Worm (Caenorhabditis elegans) whole organism, mixed stage, embryonic: ENCODE measurements around the gene R10E12.2.
A peak's percentile ranks its signal among the peaks of the same experiment; 100 is the strongest.

ENCODE experiments used
- M03D4.4 ChIP-seq: sonication (generic microtip); optimal IDR thresholded peaks from 2 replicates; lab custom pipeline; 2017; ENCODE audit warnings: mild to moderate bottlenecking, missing genetic modification characterization, missing compliant biosample characterization
- bed-3 ChIP-seq: fragments of 200-800 bp; sonication (Bioruptor generic); optimal IDR thresholded peaks from 3 replicates; lab custom pipeline; 2018; ENCODE audit warnings: mild to moderate bottlenecking, missing genetic modification characterization, moderate library complexity, missing compliant biosample characterization
- blmp-1 ChIP-seq: fragments of 150-350 bp; optimal IDR thresholded peaks from 2 replicates; lab custom pipeline; 2014; ENCODE audit warnings: missing biosample characterization, missing genetic modification characterization
- ceh-39 ChIP-seq: fragments of 150-350 bp; optimal IDR thresholded peaks from 2 replicates; lab custom pipeline; 2014; ENCODE audit warnings: missing biosample characterization, missing genetic modification characterization
- ceh-43 ChIP-seq: fragments of 200-800 bp; sonication (Bioruptor generic); optimal IDR thresholded peaks from 2 replicates; lab custom pipeline; 2018; ENCODE audit warnings: mild to moderate bottlenecking, missing genetic modification characterization, moderate library complexity, missing compliant biosample characterization
- ceh-83 ChIP-seq: fragments of 200-800 bp; sonication (Bioruptor generic); optimal IDR thresholded peaks from 2 replicates; lab custom pipeline; 2018; ENCODE audit warnings: mild to moderate bottlenecking, missing genetic modification characterization, missing compliant biosample characterization
- ces-1 ChIP-seq: fragments of 150-350 bp; optimal IDR thresholded peaks from 2 replicates; lab custom pipeline; 2014; ENCODE audit warnings: missing biosample characterization, missing genetic modification reagents, missing genetic modification characterization
- cnd-1 ChIP-seq: fragments of 200-800 bp; sonication (Bioruptor generic); optimal IDR thresholded peaks from 2 replicates; lab custom pipeline; 2018; ENCODE audit warnings: mild to moderate bottlenecking, missing genetic modification characterization, missing compliant biosample characterization
- drap-1 ChIP-seq: fragments of 200-800 bp; sonication (Bioruptor generic); optimal IDR thresholded peaks from 3 replicates; lab custom pipeline; 2018; ENCODE audit warnings: mild to moderate bottlenecking, missing genetic modification characterization, missing compliant biosample characterization
- elt-1 ChIP-seq: sonication (generic microtip); optimal IDR thresholded peaks from 2 replicates; lab custom pipeline; 2017; ENCODE audit warnings: missing genetic modification characterization, mild to moderate bottlenecking, missing compliant biosample characterization, antibody characterized with exemption, moderate library complexity, borderline replicate concordance; ENCODE audit not compliant: insufficient read depth
- elt-3 ChIP-seq: fragments of 150-350 bp; optimal IDR thresholded peaks from 2 replicates; lab custom pipeline; 2014; ENCODE audit warnings: missing biosample characterization, missing genetic modification characterization
- flh-1 ChIP-seq: fragments of 200-800 bp; sonication (Bioruptor generic); optimal IDR thresholded peaks from 2 replicates; lab custom pipeline; 2018; ENCODE audit warnings: mild to moderate bottlenecking, missing genetic modification characterization, moderate library complexity, missing compliant biosample characterization
- ham-2 ChIP-seq: fragments of 200-800 bp; sonication (Bioruptor generic); optimal IDR thresholded peaks from 2 replicates; lab custom pipeline; 2018; ENCODE audit warnings: mild to moderate bottlenecking, missing genetic modification characterization, missing compliant biosample characterization
- hlh-1 ChIP-seq: fragments of 150-350 bp; optimal IDR thresholded peaks from 2 replicates; lab custom pipeline; 2014; ENCODE audit warnings: missing biosample characterization, missing genetic modification reagents, missing genetic modification characterization
- lin-13 ChIP-seq: fragments of 150-350 bp; optimal IDR thresholded peaks from 2 replicates; lab custom pipeline; 2014; ENCODE audit warnings: missing biosample characterization, missing genetic modification characterization
- lin-32 ChIP-seq: fragments of 200-800 bp; sonication (Bioruptor generic); optimal IDR thresholded peaks from 2 replicates; lab custom pipeline; 2018; ENCODE audit warnings: mild to moderate bottlenecking, missing genetic modification characterization, missing compliant biosample characterization
- lsy-2 ChIP-seq: fragments of 150-350 bp; optimal IDR thresholded peaks from 2 replicates; lab custom pipeline; 2014; ENCODE audit warnings: missing biosample characterization, missing genetic modification characterization
- mab-5 ChIP-seq: fragments of 150-350 bp; optimal IDR thresholded peaks from 2 replicates; lab custom pipeline; 2014; ENCODE audit warnings: missing biosample characterization, missing genetic modification characterization
- mls-2 ChIP-seq: sonication (generic microtip); optimal IDR thresholded peaks from 2 replicates; lab custom pipeline; 2016; ENCODE audit warnings: mild to moderate bottlenecking, missing genetic modification characterization, moderate library complexity, missing compliant biosample characterization
- nhr-12 ChIP-seq: fragments of 150-350 bp; optimal IDR thresholded peaks from 2 replicates; lab custom pipeline; 2014; ENCODE audit warnings: missing biosample characterization, missing genetic modification characterization
- nhr-2 ChIP-seq: fragments of 150-350 bp; optimal IDR thresholded peaks from 2 replicates; lab custom pipeline; 2014; ENCODE audit warnings: missing biosample characterization, missing genetic modification characterization
- nhr-237 ChIP-seq: fragments of 150-350 bp; optimal IDR thresholded peaks from 2 replicates; lab custom pipeline; 2014; ENCODE audit warnings: missing biosample characterization, missing genetic modification characterization
- nhr-28 ChIP-seq: fragments of 150-350 bp; optimal IDR thresholded peaks from 2 replicates; lab custom pipeline; 2014; ENCODE audit warnings: missing biosample characterization, missing genetic modification characterization
- nhr-76 ChIP-seq: sonication (generic microtip); optimal IDR thresholded peaks from 2 replicates; lab custom pipeline; 2017; ENCODE audit warnings: missing biosample characterization, missing genetic modification characterization
- pha-4 ChIP-seq: fragments of 150-350 bp; optimal IDR thresholded peaks from 2 replicates; lab custom pipeline; 2018; ENCODE audit warnings: missing biosample characterization, missing genetic modification reagents, missing genetic modification characterization
- snpc-4 ChIP-seq: fragments of 150-350 bp; optimal IDR thresholded peaks from 2 replicates; lab custom pipeline; 2014; ENCODE audit warnings: missing biosample characterization, missing genetic modification characterization
- tbx-8 ChIP-seq: fragments of 200-800 bp; sonication (Bioruptor generic); optimal IDR thresholded peaks from 2 replicates; lab custom pipeline; 2018; ENCODE audit warnings: mild to moderate bottlenecking, missing genetic modification characterization, moderate library complexity, missing compliant biosample characterization
- unc-120 ChIP-seq: sonication (generic microtip); optimal IDR thresholded peaks from 2 replicates; lab custom pipeline; 2017; ENCODE audit warnings: missing genetic modification characterization, missing compliant biosample characterization; ENCODE audit not compliant: poor library complexity, severe bottlenecking
- unc-39 ChIP-seq: fragments of 150-350 bp; optimal IDR thresholded peaks from 2 replicates; lab custom pipeline; 2014; ENCODE audit warnings: missing biosample characterization, missing genetic modification characterization
- unc-62 ChIP-seq: fragments of 150-350 bp; optimal IDR thresholded peaks from 2 replicates; lab custom pipeline; 2014; ENCODE audit warnings: missing biosample characterization, missing genetic modification reagents, missing genetic modification characterization
- zip-8 ChIP-seq: fragments of 150-350 bp; optimal IDR thresholded peaks from 2 replicates; lab custom pipeline; 2014; ENCODE audit warnings: missing biosample characterization, missing genetic modification characterization
- ztf-11 ChIP-seq: fragments of 150-350 bp; optimal IDR thresholded peaks from 2 replicates; lab custom pipeline; 2014; ENCODE audit warnings: missing biosample characterization, missing genetic modification characterization

Gene R10E12.2

ce11 chrIII:9986827-9987429, 13.3 kb upstream of the R10E12.2 start, which contains the start of gene C05B5.12:
Gene C05B5.12 (plus strand): TSS chrIII:9987379.
- TF ChIP-seq flh-1 (GFP tag; lab: Kevin White, UChicago) (no peak), ceh-43 (GFP tag; lab: Kevin White, UChicago) (no peak), nhr-2 (tag; lab: Kevin White, UChicago) (no peak), unc-62 (peak; percentile 81), bed-3 (GFP tag; lab: Kevin White, UChicago) (no peak), drap-1 (GFP tag; lab: Kevin White, UChicago) (no peak), zip-8 (no peak), elt-3 (tag; lab: Kevin White, UChicago) (no peak), mab-5 (tag; lab: Kevin White, UChicago) (peak; percentile 7), nhr-76 (tag; lab: Kevin White, UChicago) (no peak), unc-120 (tag; lab: Kevin White, UChicago) (peak; percentile 88), hlh-1 (tag; lab: Kevin White, UChicago) (peak; percentile 92)

ce11 chrIII:9985542-9985941, 11.9 kb upstream of the R10E12.2 start:
- TF ChIP-seq ceh-83 (GFP tag; lab: Kevin White, UChicago) (no peak), unc-39 (tag; lab: Kevin White, UChicago) (no peak), tbx-8 (GFP tag; lab: Kevin White, UChicago) (no peak), snpc-4 (no peak)

- TF ChIP-seq snpc-4 (no peak), ceh-83 (GFP tag; lab: Kevin White, UChicago) (no peak), bed-3 (GFP tag; lab: Kevin White, UChicago) (no peak), nhr-237 (tag; lab: Kevin White, UChicago) (no peak), blmp-1 (tag; lab: Kevin White, UChicago) (no peak), elt-1 (tag; lab: Kevin White, UChicago) (no peak), unc-39 (tag; lab: Kevin White, UChicago) (no peak), ztf-11 (no peak)
- TF ChIP-seq, all 35 proteins: peak for 0
Observed at ce11 chrIII:9984604-9985003, 10.9 kb upstream of the R10E12.2 start.

ce11 chrIII:9982119-9982642, 8.5 kb upstream of the R10E12.2 start:
- TF ChIP-seq unc-62 (peak; percentile 55), ces-1 (peak; percentile 64), hlh-1 (tag; lab: Kevin White, UChicago) (no peak), elt-1 (tag; lab: Kevin White, UChicago) (no peak)

- TF ChIP-seq elt-1 (tag; lab: Kevin White, UChicago): no peak
- TF ChIP-seq ces-1: peak; percentile 66
Observed at ce11 chrIII:9972192-9972811, 1.4 kb downstream of the R10E12.2 start.

ce11 chrIII:9969371-9969770, 4.3 kb downstream of the R10E12.2 start:
- no peak for TF ChIP-seq blmp-1 (tag; lab: Kevin White, UChicago)
- TF ChIP-seq ztf-11: no peak
- TF ChIP-seq ceh-43 (GFP tag; lab: Kevin White, UChicago): no peak
- no peak for TF ChIP-seq nhr-237 (tag; lab: Kevin White, UChicago)
- no peak for TF ChIP-seq unc-39 (tag; lab: Kevin White, UChicago)
- TF ChIP-seq mls-2: no peak
- TF ChIP-seq pha-4: no peak
- no peak for TF ChIP-seq bed-3 (GFP tag; lab: Kevin White, UChicago)
- peak; percentile 77 for TF ChIP-seq nhr-2 (tag; lab: Kevin White, UChicago)

ce11 chrIII:9965444-9965843, 8.2 kb downstream of the R10E12.2 start:
- TF ChIP-seq nhr-76 (tag; lab: Kevin White, UChicago): no peak
- TF ChIP-seq nhr-28 (tag; lab: Kevin White, UChicago): no peak
- TF ChIP-seq flh-1 (GFP tag; lab: Kevin White, UChicago): no peak
- TF ChIP-seq ces-1: no peak
- TF ChIP-seq ham-2 (GFP tag; lab: Kevin White, UChicago): no peak
- TF ChIP-seq hlh-1 (tag; lab: Kevin White, UChicago): no peak
- no peak for TF ChIP-seq tbx-8 (GFP tag; lab: Kevin White, UChicago)
- TF ChIP-seq snpc-4: no peak
- TF ChIP-seq lin-32 (GFP tag; lab: Kevin White, UChicago): no peak
- TF ChIP-seq M03D4.4: no peak
- no peak for TF ChIP-seq ceh-39 (tag; lab: Kevin White, UChicago)
- no peak for TF ChIP-seq mab-5 (tag; lab: Kevin White, UChicago)
- peak; percentile 8 for TF ChIP-seq nhr-237 (tag; lab: Kevin White, UChicago)
- no peak for TF ChIP-seq blmp-1 (tag; lab: Kevin White, UChicago)
- no peak for TF ChIP-seq bed-3 (GFP tag; lab: Kevin White, UChicago)
- TF ChIP-seq nhr-12 (tag; lab: Kevin White, UChicago): no peak
- no peak for TF ChIP-seq pha-4
- TF ChIP-seq lin-13 (tag; lab: Kevin White, UChicago): no peak
- no peak for TF ChIP-seq unc-39 (tag; lab: Kevin White, UChicago)
- TF ChIP-seq unc-120 (tag; lab: Kevin White, UChicago): no peak
- peak; percentile 99 for TF ChIP-seq zip-8
- peak; percentile 13 for TF ChIP-seq cnd-1
- peak; percentile 32 for TF ChIP-seq ceh-43 (GFP tag; lab: Kevin White, UChicago)
- TF ChIP-seq unc-62: peak; percentile 65
- TF ChIP-seq drap-1 (GFP tag; lab: Kevin White, UChicago): no peak
- TF ChIP-seq lsy-2: no peak
